Fruit fly (Drosophila melanogaster) whole organism, embryonic: ENCODE measurements around the gene CG31445.

Experiments used
- B-H1 ChIP-seq: fragments of 200-800 bp; sonication (Bioruptor generic); IDR thresholded peaks from 3 replicates; pipeline ENCODE4 v1.3.6; 2022; ENCODE audit warnings: missing biosample characterization, missing genetic modification characterization
- CG10209 ChIP-seq: fragments of 200-800 bp; sonication (Bioruptor generic); optimal IDR thresholded peaks from 3 replicates; lab custom pipeline; 2017; ENCODE audit warnings: missing biosample characterization, mild to moderate bottlenecking, missing genetic modification characterization, missing genetic modification reagents
- CG10979 ChIP-seq: fragments of 200-800 bp; sonication (Bioruptor generic); optimal IDR thresholded peaks from 2 replicates; lab custom pipeline; 2018; ENCODE audit warnings: missing biosample characterization, mild to moderate bottlenecking, missing genetic modification characterization, moderate library complexity
- CG11696 ChIP-seq: fragments of 200-800 bp; sonication (Bioruptor generic); IDR thresholded peaks from 2 replicates; pipeline ENCODE4 v1.3.6; 2022; ENCODE audit warnings: missing biosample characterization, missing genetic modification characterization
- CG12104 ChIP-seq: fragments of 200-800 bp; sonication (Bioruptor generic); optimal IDR thresholded peaks from 3 replicates; lab custom pipeline; 2016; ENCODE audit warnings: missing biosample characterization, missing genetic modification characterization
- CG1233 ChIP-seq: fragments of 200-800 bp; sonication (Bioruptor generic); optimal IDR thresholded peaks from 4 replicates; lab custom pipeline; 2018; ENCODE audit warnings: missing biosample characterization, mild to moderate bottlenecking, missing genetic modification characterization
- CG15479 ChIP-seq: fragments of 200-800 bp; sonication (Bioruptor generic); optimal IDR thresholded peaks from 3 replicates; lab custom pipeline; 2019; ENCODE audit warnings: missing biosample characterization, mild to moderate bottlenecking, missing genetic modification characterization, moderate library complexity
- CG15601 ChIP-seq: fragments of 200-800 bp; sonication (Bioruptor generic); optimal IDR thresholded peaks from 3 replicates; lab custom pipeline; 2019; ENCODE audit warnings: missing biosample characterization, mild to moderate bottlenecking, missing genetic modification characterization, moderate library complexity
- CG16813 ChIP-seq: fragments of 200-800 bp; sonication (Bioruptor generic); IDR thresholded peaks from 3 replicates; pipeline ENCODE4 v1.3.6; 2022; ENCODE audit warnings: missing biosample characterization, missing genetic modification characterization; ENCODE audit not compliant: partially characterized antibody
- CG17186 ChIP-seq: fragments of 200-800 bp; sonication (Bioruptor generic); optimal IDR thresholded peaks from 3 replicates; lab custom pipeline; 2017; ENCODE audit warnings: missing biosample characterization, missing genetic modification reagents, missing genetic modification characterization
- CG17359 ChIP-seq: fragments of 200-800 bp; sonication (Bioruptor generic); optimal IDR thresholded peaks from 3 replicates; lab custom pipeline; 2018; ENCODE audit warnings: missing biosample characterization, mild to moderate bottlenecking, missing genetic modification characterization, moderate library complexity
- CG17612 ChIP-seq: fragments of 200-800 bp; sonication (Bioruptor generic); IDR thresholded peaks from 2 replicates; pipeline ENCODE4 v1.3.6; 2022; ENCODE audit warnings: missing biosample characterization, missing genetic modification characterization
- CG18262 ChIP-seq: fragments of 200-800 bp; optimal IDR thresholded peaks from 3 replicates; lab custom pipeline; 2019; ENCODE audit warnings: missing biosample characterization, mild to moderate bottlenecking, missing genetic modification characterization, moderate library complexity
- CG2120 ChIP-seq: fragments of 200-800 bp; sonication (Bioruptor generic); optimal IDR thresholded peaks from 3 replicates; lab custom pipeline; 2016; ENCODE audit warnings: missing biosample characterization, missing genetic modification characterization
- CG30020 ChIP-seq: fragments of 200-800 bp; optimal IDR thresholded peaks from 2 replicates; lab custom pipeline; 2019; ENCODE audit warnings: missing biosample characterization, mild to moderate bottlenecking, missing genetic modification characterization, moderate library complexity
- CG3065 ChIP-seq: fragments of 200-800 bp; sonication (Bioruptor generic); optimal IDR thresholded peaks from 2 replicates; lab custom pipeline; 2016; ENCODE audit warnings: missing biosample characterization, missing genetic modification characterization
- CG3407 ChIP-seq: fragments of 200-800 bp; sonication (Bioruptor generic); optimal IDR thresholded peaks from 2 replicates; lab custom pipeline; 2018; ENCODE audit warnings: missing biosample characterization, mild to moderate bottlenecking, missing genetic modification characterization
- CG5245 ChIP-seq: fragments of 200-800 bp; sonication (Bioruptor generic); optimal IDR thresholded peaks from 3 replicates; lab custom pipeline; 2016; ENCODE audit warnings: missing biosample characterization, missing genetic modification characterization
- CG6791 ChIP-seq: fragments of 200-800 bp; sonication (Bioruptor generic); IDR thresholded peaks from 3 replicates; pipeline ENCODE4 v1.3.6; 2022; ENCODE audit warnings: missing biosample characterization, missing genetic modification characterization; ENCODE audit not compliant: partially characterized antibody
- CG6813 ChIP-seq: fragments of 200-800 bp; sonication (Bioruptor generic); optimal IDR thresholded peaks from 2 replicates; lab custom pipeline; 2017; ENCODE audit warnings: missing biosample characterization, missing genetic modification characterization, mild to moderate bottlenecking, moderate library complexity, missing genetic modification reagents
- CG7357 ChIP-seq: fragments of 200-800 bp; sonication (Bioruptor generic); IDR thresholded peaks from 3 replicates; pipeline ENCODE4 v1.3.6; 2022; ENCODE audit warnings: missing biosample characterization, missing genetic modification characterization
- CG7928 ChIP-seq: fragments of 200-800 bp; sonication (Bioruptor generic); optimal IDR thresholded peaks from 2 replicates; lab custom pipeline; 2017; ENCODE audit warnings: missing biosample characterization, mild to moderate bottlenecking, missing genetic modification characterization
- HHEX ChIP-seq: fragments of 200-800 bp; sonication (Bioruptor generic); optimal IDR thresholded peaks from 3 replicates; lab custom pipeline; 2017; ENCODE audit warnings: missing biosample characterization, mild to moderate bottlenecking, missing genetic modification characterization, missing genetic modification reagents
- Jarid2 ChIP-seq: fragments of 200-800 bp; sonication (Bioruptor generic); optimal IDR thresholded peaks from 3 replicates; lab custom pipeline; 2017; ENCODE audit warnings: mild to moderate bottlenecking, missing biosample characterization, missing genetic modification reagents, missing genetic modification characterization
- MBD-R2 ChIP-seq: fragments of 200-800 bp; sonication (Bioruptor generic); IDR thresholded peaks from 2 replicates; pipeline ENCODE4 v1.3.6; 2022; ENCODE audit warnings: missing biosample characterization, missing genetic modification characterization
- Med ChIP-seq: fragments of 200-800 bp; sonication (Bioruptor generic); peaks from one replicate; lab custom pipeline; 2016; ENCODE audit warnings: missing biosample characterization, missing genetic modification characterization, mild to moderate bottlenecking, inconsistent platforms, moderate library complexity
- Nf-YB ChIP-seq: fragments of 200-800 bp; sonication (Bioruptor generic); optimal IDR thresholded peaks from 3 replicates; lab custom pipeline; 2019; ENCODE audit warnings: missing biosample characterization, mild to moderate bottlenecking, missing genetic modification characterization, moderate library complexity
- Oaz ChIP-seq: fragments of 200-800 bp; sonication (Bioruptor generic); IDR thresholded peaks from 2 replicates; pipeline ENCODE4 v1.3.6; 2022; ENCODE audit warnings: missing biosample characterization, missing genetic modification characterization
- Opbp ChIP-seq: fragments of 200-800 bp; sonication (Bioruptor generic); IDR thresholded peaks from 3 replicates; pipeline ENCODE4 v1.3.6; 2022; ENCODE audit warnings: missing biosample characterization, missing genetic modification characterization; ENCODE audit not compliant: partially characterized antibody
- Sin3A ChIP-seq: fragments of >200 bp; optimal IDR thresholded peaks from 2 replicates; lab custom pipeline; 2018
- TFAM ChIP-seq: fragments of 200-800 bp; sonication (Bioruptor generic); optimal IDR thresholded peaks from 2 replicates; lab custom pipeline; 2017; ENCODE audit warnings: missing biosample characterization, missing genetic modification characterization, inconsistent platforms
- Xrp1 ChIP-seq: fragments of 200-800 bp; sonication (Bioruptor generic); IDR thresholded peaks from 2 replicates; pipeline ENCODE4 v1.3.6; 2022; ENCODE audit warnings: missing biosample characterization, missing genetic modification characterization
- aop ChIP-seq: fragments of 200-800 bp; sonication (Bioruptor generic); IDR thresholded peaks from 2 replicates; pipeline ENCODE4 v1.3.6; 2022; ENCODE audit warnings: missing biosample characterization, missing genetic modification characterization
- az2 ChIP-seq: fragments of 200-800 bp; sonication (Bioruptor generic); optimal IDR thresholded peaks from 3 replicates; lab custom pipeline; 2016; ENCODE audit warnings: missing biosample characterization, missing genetic modification characterization
- caup ChIP-seq: fragments of 200-800 bp; sonication (Bioruptor generic); optimal IDR thresholded peaks from 3 replicates; lab custom pipeline; 2017; ENCODE audit warnings: missing biosample characterization, mild to moderate bottlenecking, missing genetic modification characterization, moderate library complexity; ENCODE audit not compliant: severe bottlenecking
- ci ChIP-seq: fragments of 200-800 bp; sonication (Bioruptor generic); IDR thresholded peaks from 3 replicates; pipeline ENCODE4 v1.3.6; 2022; ENCODE audit warnings: missing biosample characterization, missing genetic modification characterization
- crc ChIP-seq: fragments of 200-800 bp; sonication (Bioruptor generic); optimal IDR thresholded peaks from 2 replicates; lab custom pipeline; 2016; ENCODE audit warnings: missing biosample characterization, missing genetic modification characterization
- crp ChIP-seq, 2 experiments: fragments of 200-800 bp; sonication (Bioruptor generic); optimal IDR thresholded peaks; 2 replicates in 1 of 2; 3 replicates in 1 of 2; lab custom pipeline; 2017; ENCODE audit warnings: missing biosample characterization in 2 of 2, missing genetic modification characterization in 2 of 2, mild to moderate bottlenecking in 1 of 2, moderate library complexity in 1 of 2
- ham ChIP-seq: fragments of 200-800 bp; sonication (Bioruptor generic); IDR thresholded peaks from 2 replicates; pipeline ENCODE4 v1.3.6; 2022; ENCODE audit warnings: missing biosample characterization, missing genetic modification characterization
- hbn ChIP-seq: fragments of 200-800 bp; sonication (Bioruptor generic); IDR thresholded peaks from 2 replicates; pipeline ENCODE4 v1.3.6; 2022; ENCODE audit warnings: missing biosample characterization, missing genetic modification characterization; ENCODE audit not compliant: partially characterized antibody
- her ChIP-seq: fragments of 200-800 bp; sonication (Bioruptor generic); optimal IDR thresholded peaks from 2 replicates; lab custom pipeline; 2016; ENCODE audit warnings: missing biosample characterization, missing genetic modification characterization
- ind ChIP-seq: fragments of 200-800 bp; sonication (Bioruptor generic); optimal IDR thresholded peaks from 3 replicates; lab custom pipeline; 2016; ENCODE audit warnings: missing biosample characterization, missing genetic modification characterization
- insv ChIP-seq, 2 experiments: fragments of 200-800 bp; sonication (Bioruptor generic); optimal IDR thresholded peaks; 3 replicates each; lab custom pipeline; 2016 to 2018; ENCODE audit warnings: missing biosample characterization in 2 of 2, missing genetic modification characterization in 2 of 2
- lab ChIP-seq: fragments of 200-800 bp; sonication (Bioruptor generic); optimal IDR thresholded peaks from 3 replicates; lab custom pipeline; 2017; ENCODE audit warnings: missing biosample characterization, missing genetic modification characterization, mild to moderate bottlenecking, moderate library complexity, missing genetic modification reagents
- lbe ChIP-seq: fragments of 200-800 bp; sonication (Bioruptor generic); optimal IDR thresholded peaks from 2 replicates; lab custom pipeline; 2016; ENCODE audit warnings: missing biosample characterization, mild to moderate bottlenecking, missing genetic modification characterization
- lola ChIP-seq, 3 experiments: fragments of >200 bp in 2 of 3; fragments of 200-800 bp in 1 of 3; sonication (Bioruptor generic) in 1 of 3; optimal IDR thresholded peaks; 2 replicates each; lab custom pipeline; 2017 to 2019; ENCODE audit warnings: missing biosample characterization in 3 of 3, missing genetic modification characterization in 3 of 3, mild to moderate bottlenecking in 1 of 3, moderate library complexity in 1 of 3
- pros ChIP-seq: fragments of 200-800 bp; sonication (Bioruptor generic); optimal IDR thresholded peaks from 3 replicates; lab custom pipeline; 2019; ENCODE audit warnings: missing biosample characterization, mild to moderate bottlenecking, missing genetic modification characterization, moderate library complexity
- psq ChIP-seq: fragments of 200-800 bp; sonication (Bioruptor generic); optimal IDR thresholded peaks from 2 replicates; lab custom pipeline; 2017; ENCODE audit warnings: missing biosample characterization, missing genetic modification characterization
- sisA ChIP-seq: fragments of 200-800 bp; sonication (Bioruptor generic); IDR thresholded peaks from 2 replicates; pipeline ENCODE4 v1.3.6; 2022; ENCODE audit warnings: missing biosample characterization, missing genetic modification characterization
- tap ChIP-seq: fragments of 200-800 bp; optimal IDR thresholded peaks from 3 replicates; lab custom pipeline; 2019; ENCODE audit warnings: missing biosample characterization, mild to moderate bottlenecking, missing genetic modification characterization, moderate library complexity
- yki ChIP-seq: fragments of >200 bp; optimal IDR thresholded peaks from 3 replicates; lab custom pipeline; 2018

The CG31445 gene

dm6 chr3R:29265075-29265474 is 20.4 kb upstream of the CG31445 start (continued):
- peak; percentile 56 for TF ChIP-seq CG15601 (tag; lab: Kevin White, UChicago)
- no peak for TF ChIP-seq Sin3A (lab: Kevin White, UChicago)
- no peak for TF ChIP-seq MBD-R2
- no peak for TF ChIP-seq CG7357 (GFP tag; lab: Robert Waterston, UW)
- no peak for TF ChIP-seq ind
- peak; percentile 75 for TF ChIP-seq Xrp1 (GFP tag; lab: Robert Waterston, UW)
- TF ChIP-seq CG17186 (GFP tag; lab: Kevin White, UChicago): no peak
- peak; percentile 7 for TF ChIP-seq CG17359
- no peak for TF ChIP-seq TFAM (GFP tag; lab: Kevin White, UChicago)
- no peak for TF ChIP-seq B-H1 (GFP tag; lab: Robert Waterston, UW)
- peak; percentile 23 for TF ChIP-seq tap (tag; lab: Kevin White, UChicago)
- TF ChIP-seq sisA (GFP tag; lab: Robert Waterston, UW): no peak
- TF ChIP-seq CG17612 (GFP tag; lab: Robert Waterston, UW): no peak
- 0 out of 3 replicates have a peak, but pooled peaks have one; percentile 48 for TF ChIP-seq ci (GFP tag; lab: Robert Waterston, UW)
- peak; percentile 11 for TF ChIP-seq CG5245
- no peak for TF ChIP-seq CG2120
- TF ChIP-seq psq (GFP tag; lab: Kevin White, UChicago): no peak
- TF ChIP-seq CG10979 (tag; lab: Kevin White, UChicago): peak; percentile 77
- no peak for TF ChIP-seq CG15479 (GFP tag; lab: Kevin White, UChicago)
- no peak for TF ChIP-seq CG6813
- TF ChIP-seq lbe (GFP tag; lab: Kevin White, UChicago): no peak
- TF ChIP-seq lola (GFP tag; optimal IDR thresholded peaks at IDR 0.05; lab: Kevin White, UChicago): peak in 1 of 3 experiments; percentile 76
- no peak for TF ChIP-seq Jarid2 (GFP tag; lab: Kevin White, UChicago)
- no peak for TF ChIP-seq caup
- no peak for TF ChIP-seq crp (GFP tag; optimal IDR thresholded peaks at IDR 0.05; lab: Kevin White, UChicago)
- no peak for TF ChIP-seq Med
- TF ChIP-seq CG16813 (GFP tag; lab: Robert Waterston, UW): no peak
- TF ChIP-seq HHEX (GFP tag; lab: Kevin White, UChicago): no peak
- TF ChIP-seq aop: no peak
- TF ChIP-seq az2 (GFP tag; lab: Kevin White, UChicago): peak; percentile 31
- peak; percentile 25 for TF ChIP-seq CG3407
- TF ChIP-seq insv (GFP tag; optimal IDR thresholded peaks at IDR 0.05; lab: Kevin White, UChicago): no peak
- TF ChIP-seq Opbp (GFP tag; lab: Robert Waterston, UW): no peak
- TF ChIP-seq CG12104: no peak
- no peak for TF ChIP-seq CG6791 (GFP tag; lab: Robert Waterston, UW)
- TF ChIP-seq Oaz (GFP tag; lab: Robert Waterston, UW): no peak
- TF ChIP-seq CG30020 (tag; lab: Kevin White, UChicago): no peak
- TF ChIP-seq Nf-YB: no peak
- no peak for TF ChIP-seq CG1233 (GFP tag; lab: Kevin White, UChicago)
- TF ChIP-seq CG11696 (GFP tag; lab: Robert Waterston, UW): no peak
- no peak for TF ChIP-seq hbn (GFP tag; lab: Robert Waterston, UW)
- no peak for TF ChIP-seq CG7928
- no peak for TF ChIP-seq ham (GFP tag; lab: Robert Waterston, UW)
- TF ChIP-seq pros (GFP tag; lab: Kevin White, UChicago): no peak
- no peak for TF ChIP-seq CG10209 (GFP tag; lab: Kevin White, UChicago)
- TF ChIP-seq CG3065 (GFP tag; lab: Kevin White, UChicago): no peak
- no peak for TF ChIP-seq lab (GFP tag; lab: Kevin White, UChicago)
- TF ChIP-seq yki (lab: Kevin White, UChicago): no peak
- TF ChIP-seq crc (GFP tag; lab: Kevin White, UChicago): no peak
- TF ChIP-seq her (GFP tag; lab: Kevin White, UChicago): no peak
- peak; percentile 78 for TF ChIP-seq CG18262 (tag; lab: Kevin White, UChicago)
